Worm (Caenorhabditis elegans) whole organism, early embryonic: Measurements from ENCODE around the gene T26E4.4.

ENCODE experiments used
- F13C5.2 ChIP-seq: sonication (generic microtip); optimal IDR thresholded peaks from 2 replicates; lab custom pipeline; 2017; ENCODE audit warnings: mild to moderate bottlenecking, missing genetic modification characterization, inconsistent platforms, missing compliant biosample characterization
- ama-1 ChIP-seq: fragments of 150-350 bp; optimal IDR thresholded peaks from 2 replicates; lab custom pipeline; 2014
- flt-1 ChIP-seq: fragments of 200-800 bp; sonication (Bioruptor generic); IDR thresholded peaks from 2 replicates; pipeline ENCODE4 v1.3.6; 2022; ENCODE audit warnings: missing genetic modification characterization, missing compliant biosample characterization
- hmg-4 ChIP-seq: fragments of 200-800 bp; sonication (Bioruptor generic); optimal IDR thresholded peaks from 2 replicates; lab custom pipeline; 2018; ENCODE audit warnings: mild to moderate bottlenecking, missing genetic modification characterization, missing compliant biosample characterization
- tbx-37 ChIP-seq: fragments of 200-800 bp; sonication (Bioruptor generic); conservative IDR thresholded peaks from 2 replicates; pipeline ENCODE4 v1.3.6; 2022; ENCODE audit warnings: missing genetic modification reagents, missing genetic modification characterization, missing compliant biosample characterization

DNA sequence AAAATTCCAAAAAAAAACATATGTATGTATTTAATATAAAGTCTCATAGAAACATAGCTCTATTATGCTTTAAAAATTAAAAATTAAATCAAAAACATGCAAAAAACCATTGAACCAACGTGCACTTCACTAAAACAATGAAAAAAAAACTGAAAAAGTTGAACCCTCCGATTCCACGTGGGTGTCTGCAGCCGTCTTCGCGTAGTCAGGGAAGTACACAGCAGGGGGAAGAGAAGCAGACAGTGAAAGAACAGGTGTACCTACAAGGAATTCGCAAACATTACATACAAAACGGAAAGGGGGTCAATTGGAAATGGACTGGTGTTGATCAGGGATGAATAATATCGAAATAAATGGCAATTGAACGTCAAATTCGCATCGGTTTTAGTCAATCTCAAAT, 18.4 kb downstream of the T26E4.4 start:
- TF ChIP-seq ama-1 (lab: Kevin White, UChicago), result no peak
- no peak for TF ChIP-seq tbx-37 (GFP tag; lab: Robert Waterston, UW)
- TF ChIP-seq hmg-4 (GFP tag; lab: Kevin White, UChicago), result no peak
- TF ChIP-seq flt-1 (GFP tag; lab: Robert Waterston, UW), result no peak
- TF ChIP-seq F13C5.2 (tag; lab: Kevin White, UChicago), result no peak
